Fruit fly (Drosophila melanogaster): ENCODE measurements around the gene Prx5.

The Prx5 gene

dm6 chr3R:18168398-18168797 is 1.3 kb upstream of the Prx5 start:
- TF ChIP-seq bab1 (GFP tag; optimal IDR thresholded peaks at IDR 0.05) (peak; percentile 37), CG1620 (GFP tag; optimal IDR thresholded peaks at IDR 0.05) (no peak), kay (GFP tag; ENCODE audit: borderline replicate concordance) (no peak), Clk (GFP tag; optimal IDR thresholded peaks at IDR 0.05) (peak; percentile 66), tj (GFP tag; optimal IDR thresholded peaks at IDR 0.05) (no peak), CG11617 (GFP tag; optimal IDR thresholded peaks at IDR 0.05) (peak; percentile 13), CG12768 (GFP tag; optimal IDR thresholded peaks at IDR 0.05) (peak; percentile 82), pad (GFP tag; optimal IDR thresholded peaks at IDR 0.05) (peak; percentile 17), ovo (GFP tag; optimal IDR thresholded peaks at IDR 0.05) (no peak), toe (GFP tag; optimal IDR thresholded peaks at IDR 0.05) (peak; percentile 37), CG7045 (GFP tag; optimal IDR thresholded peaks at IDR 0.05) (peak; percentile 65), Crg-1 (GFP tag; optimal IDR thresholded peaks at IDR 0.05) (no peak), cic (GFP tag; optimal IDR thresholded peaks at IDR 0.05) (peak; percentile 22), Mnt (GFP tag; optimal IDR thresholded peaks at IDR 0.05) (no peak), CG5204 (GFP tag; optimal IDR thresholded peaks at IDR 0.05) (no peak), Hr96 (GFP tag; optimal IDR thresholded peaks at IDR 0.05) (no peak), CG14711 (tag; optimal IDR thresholded peaks at IDR 0.05) (peak; percentile 89), CG33017 (tag; optimal IDR thresholded peaks at IDR 0.05) (peak; percentile 25), cnc (optimal IDR thresholded peaks at IDR 0.05) (no peak), CG7101 (tag; optimal IDR thresholded peaks at IDR 0.05) (peak; percentile 73)

- TF ChIP-seq bab1 (GFP tag; optimal IDR thresholded peaks at IDR 0.05), result peak; percentile 29
- peak; percentile 14 for TF ChIP-seq CG12768 (GFP tag; optimal IDR thresholded peaks at IDR 0.05)
- TF ChIP-seq tj (GFP tag; optimal IDR thresholded peaks at IDR 0.05), result peak; percentile 41
- TF ChIP-seq cnc (optimal IDR thresholded peaks at IDR 0.05), result no peak
- TF ChIP-seq ovo (GFP tag; optimal IDR thresholded peaks at IDR 0.05), result peak; percentile 26
- peak; percentile 46 for TF ChIP-seq CG5204 (GFP tag; optimal IDR thresholded peaks at IDR 0.05)
- TF ChIP-seq Mnt (GFP tag; optimal IDR thresholded peaks at IDR 0.05), result peak; percentile 54
- no peak for TF ChIP-seq kay (GFP tag; ENCODE audit: borderline replicate concordance)
- peak; percentile 54 for TF ChIP-seq cic (GFP tag; optimal IDR thresholded peaks at IDR 0.05)
- TF ChIP-seq CG7045 (GFP tag; optimal IDR thresholded peaks at IDR 0.05), result no peak
- no peak for TF ChIP-seq Clk (GFP tag; optimal IDR thresholded peaks at IDR 0.05)
- no peak for TF ChIP-seq pad (GFP tag; optimal IDR thresholded peaks at IDR 0.05)
- no peak for TF ChIP-seq CG14711 (tag; optimal IDR thresholded peaks at IDR 0.05)
- no peak for TF ChIP-seq CG33017 (tag; optimal IDR thresholded peaks at IDR 0.05)
- TF ChIP-seq CG11617 (GFP tag; optimal IDR thresholded peaks at IDR 0.05), result no peak
- no peak for TF ChIP-seq Crg-1 (GFP tag; optimal IDR thresholded peaks at IDR 0.05)
- peak; percentile 27 for TF ChIP-seq CG1620 (GFP tag; optimal IDR thresholded peaks at IDR 0.05)
- TF ChIP-seq Hr96 (GFP tag; optimal IDR thresholded peaks at IDR 0.05), result peak; percentile 29
- no peak for TF ChIP-seq CG7101 (tag; optimal IDR thresholded peaks at IDR 0.05)
- peak; percentile 61 for TF ChIP-seq toe (GFP tag; optimal IDR thresholded peaks at IDR 0.05)
These were observed 554 bp upstream of the Prx5 start, which contains the start of gene wrd for dm6 chr3R:18167416-18168237. wrd (plus strand) TSS chr3R:18167757.

- TF ChIP-seq CG33017 (tag; optimal IDR thresholded peaks at IDR 0.05) (peak; percentile 11), tj (GFP tag; optimal IDR thresholded peaks at IDR 0.05) (peak; percentile 25), CG1620 (GFP tag; optimal IDR thresholded peaks at IDR 0.05) (no peak), Mnt (GFP tag; optimal IDR thresholded peaks at IDR 0.05) (peak; percentile 43)
These were observed 782 bp downstream of the Prx5 start for dm6 chr3R:18166261-18166720.

- TF ChIP-seq kay (GFP tag; ENCODE audit: borderline replicate concordance) (no peak), CG12768 (GFP tag; optimal IDR thresholded peaks at IDR 0.05) (peak; percentile 84), Hr96 (GFP tag; optimal IDR thresholded peaks at IDR 0.05) (peak; percentile 75), CG33017 (tag; optimal IDR thresholded peaks at IDR 0.05) (peak; percentile 69), cic (GFP tag; optimal IDR thresholded peaks at IDR 0.05) (peak; percentile 13), pad (GFP tag; optimal IDR thresholded peaks at IDR 0.05) (peak; percentile 66), tj (GFP tag; optimal IDR thresholded peaks at IDR 0.05) (peak; percentile 68), CG7045 (GFP tag; optimal IDR thresholded peaks at IDR 0.05) (peak; percentile 66), CG14711 (tag; optimal IDR thresholded peaks at IDR 0.05) (peak; percentile 73), toe (GFP tag; optimal IDR thresholded peaks at IDR 0.05) (peak; percentile 75), CG11617 (GFP tag; optimal IDR thresholded peaks at IDR 0.05) (peak; percentile 70), Mnt (GFP tag; optimal IDR thresholded peaks at IDR 0.05) (peak; percentile 44), CG7101 (tag; optimal IDR thresholded peaks at IDR 0.05) (peak; percentile 81), ovo (GFP tag; optimal IDR thresholded peaks at IDR 0.05) (peak; percentile 60), CG5204 (GFP tag; optimal IDR thresholded peaks at IDR 0.05) (peak; percentile 79), bab1 (GFP tag; optimal IDR thresholded peaks at IDR 0.05) (peak; percentile 72), cnc (optimal IDR thresholded peaks at IDR 0.05) (no peak), Clk (GFP tag; optimal IDR thresholded peaks at IDR 0.05) (peak; percentile 32), Crg-1 (GFP tag; optimal IDR thresholded peaks at IDR 0.05) (peak; percentile 82), CG1620 (GFP tag; optimal IDR thresholded peaks at IDR 0.05) (peak; percentile 80)
These were observed 2.9 kb downstream of the Prx5 start, which contains the start of the genes CG7218 and Cbp20 for dm6 chr3R:18164052-18164722. CG7218 (minus strand) TSS chr3R:18164397. Cbp20 (plus strand) TSS chr3R:18164661.

dm6 chr3R:18160165-18160814 is 6.8 kb downstream of the Prx5 start:
- TF ChIP-seq cic (GFP tag; optimal IDR thresholded peaks at IDR 0.05) (peak; percentile 82), pad (GFP tag; optimal IDR thresholded peaks at IDR 0.05) (peak; percentile 92), CG11617 (GFP tag; optimal IDR thresholded peaks at IDR 0.05) (no peak)

Data from whole organism, adult.